Fruit fly (Drosophila melanogaster) whole organism, embryonic: ENCODE data around the gene ND-18.

ENCODE experiments used
- Ada2b ChIP-seq: fragments of 200-800 bp; sonication (Bioruptor generic); IDR thresholded peaks from 2 replicates; pipeline ENCODE4 v1.3.6; 2022; ENCODE audit warnings: missing biosample characterization, missing genetic modification characterization
- Adf1 ChIP-seq: fragments of 200-800 bp; sonication (Bioruptor generic); IDR thresholded peaks from 2 replicates; pipeline ENCODE4 v1.3.6; 2022; ENCODE audit warnings: missing biosample characterization, missing genetic modification characterization
- Atf6 ChIP-seq: fragments of 200-800 bp; sonication (Bioruptor generic); IDR thresholded peaks from 2 replicates; pipeline ENCODE4 v1.3.6; 2022; ENCODE audit warnings: missing biosample characterization, missing genetic modification characterization
- B-H1 ChIP-seq: fragments of 200-800 bp; sonication (Bioruptor generic); IDR thresholded peaks from 3 replicates; pipeline ENCODE4 v1.3.6; 2022; ENCODE audit warnings: missing biosample characterization, missing genetic modification characterization
- BEAF-32 ChIP-seq: fragments of 200-800 bp; sonication (Bioruptor generic); optimal IDR thresholded peaks from 3 replicates; lab custom pipeline; 2017; ENCODE audit warnings: missing biosample characterization, missing genetic modification characterization, mild to moderate bottlenecking, moderate library complexity, missing genetic modification reagents
- Bgb ChIP-seq: fragments of 200-800 bp; sonication (Bioruptor generic); IDR thresholded peaks from 2 replicates; pipeline ENCODE4 v1.3.6; 2022; ENCODE audit warnings: missing biosample characterization, missing genetic modification characterization; ENCODE audit not compliant: partially characterized antibody
- Blimp-1 ChIP-seq: fragments of 200-800 bp; sonication (Bioruptor generic); optimal IDR thresholded peaks from 3 replicates; lab custom pipeline; 2018; ENCODE audit warnings: missing biosample characterization, missing genetic modification characterization, mild to moderate bottlenecking, moderate library complexity, missing genetic modification reagents
- CG10147 ChIP-seq: fragments of 200-800 bp; sonication (Bioruptor generic); optimal IDR thresholded peaks from 2 replicates; lab custom pipeline; 2019; ENCODE audit warnings: missing biosample characterization, mild to moderate bottlenecking, missing genetic modification characterization, moderate library complexity
- CG10274 ChIP-seq: fragments of 200-800 bp; sonication (Bioruptor generic); optimal IDR thresholded peaks from 3 replicates; lab custom pipeline; 2017; ENCODE audit warnings: missing biosample characterization, mild to moderate bottlenecking, missing genetic modification characterization
- CG10366 ChIP-seq: fragments of 200-800 bp; sonication (Bioruptor generic); IDR thresholded peaks from 2 replicates; pipeline ENCODE4 v1.3.6; 2022; ENCODE audit warnings: missing biosample characterization, missing genetic modification characterization
- CG12744 ChIP-seq: fragments of 200-800 bp; sonication (Bioruptor generic); optimal IDR thresholded peaks from 2 replicates; lab custom pipeline; 2016; ENCODE audit warnings: missing biosample characterization, missing genetic modification characterization
- CG14014 ChIP-seq: fragments of 200-800 bp; sonication (Bioruptor generic); IDR thresholded peaks from 2 replicates; pipeline ENCODE4 v1.3.6; 2022; ENCODE audit warnings: missing biosample characterization, missing genetic modification characterization
- CG1602 ChIP-seq: fragments of 200-800 bp; sonication (Bioruptor generic); optimal IDR thresholded peaks from 3 replicates; lab custom pipeline; 2016; ENCODE audit warnings: missing biosample characterization, missing genetic modification characterization
- CG17186 ChIP-seq: fragments of 200-800 bp; sonication (Bioruptor generic); optimal IDR thresholded peaks from 3 replicates; lab custom pipeline; 2017; ENCODE audit warnings: missing biosample characterization, missing genetic modification reagents, missing genetic modification characterization
- CG2889 ChIP-seq: fragments of 200-800 bp; sonication (Bioruptor generic); IDR thresholded peaks from 3 replicates; pipeline ENCODE4 v1.3.6; 2022; ENCODE audit warnings: missing biosample characterization, missing genetic modification characterization
- CG32767 ChIP-seq: fragments of 200-800 bp; sonication (Bioruptor generic); IDR thresholded peaks from 2 replicates; pipeline ENCODE4 v1.3.6; 2022; ENCODE audit warnings: missing biosample characterization, missing genetic modification characterization
- CG3407 ChIP-seq: fragments of 200-800 bp; sonication (Bioruptor generic); optimal IDR thresholded peaks from 2 replicates; lab custom pipeline; 2018; ENCODE audit warnings: missing biosample characterization, mild to moderate bottlenecking, missing genetic modification characterization
- CG7987 ChIP-seq: fragments of 200-800 bp; sonication (Bioruptor generic); optimal IDR thresholded peaks from 2 replicates; lab custom pipeline; 2018; ENCODE audit warnings: missing biosample characterization, mild to moderate bottlenecking, missing genetic modification characterization, moderate library complexity
- CG8089 ChIP-seq: fragments of 200-800 bp; sonication (Bioruptor generic); optimal IDR thresholded peaks from 3 replicates; lab custom pipeline; 2016; ENCODE audit warnings: missing biosample characterization, missing genetic modification characterization
- CG9932 ChIP-seq: fragments of 200-800 bp; sonication (Bioruptor generic); IDR thresholded peaks from 2 replicates; pipeline ENCODE4 v1.3.6; 2022; ENCODE audit warnings: missing biosample characterization, missing genetic modification characterization
- CHES-1-like ChIP-seq: fragments of 200-800 bp; sonication (Bioruptor generic); optimal IDR thresholded peaks from 2 replicates; lab custom pipeline; 2016; ENCODE audit warnings: missing biosample characterization, missing genetic modification characterization
- E2f2 ChIP-seq: fragments of 200-800 bp; sonication (Bioruptor generic); IDR thresholded peaks from 2 replicates; pipeline ENCODE4 v1.3.6; 2022; ENCODE audit warnings: missing biosample characterization, missing genetic modification characterization
- Elba2 ChIP-seq: fragments of 200-800 bp; sonication (Bioruptor generic); optimal IDR thresholded peaks from 3 replicates; lab custom pipeline; 2016; ENCODE audit warnings: missing biosample characterization, missing genetic modification characterization
- Gug ChIP-seq: fragments of 200-800 bp; sonication (Bioruptor generic); IDR thresholded peaks from 4 replicates; pipeline ENCODE4 v1.3.6; 2022; ENCODE audit warnings: missing biosample characterization, missing genetic modification characterization
- Hr39 ChIP-seq: fragments of >200 bp; optimal IDR thresholded peaks from 2 replicates; lab custom pipeline; 2017
- Pdp1 ChIP-seq, 2 experiments: fragments of 200-800 bp; sonication (Bioruptor generic); optimal IDR thresholded peaks; 3 replicates each; lab custom pipeline; 2016; ENCODE audit warnings: missing biosample characterization in 2 of 2, missing genetic modification characterization in 2 of 2, mild to moderate bottlenecking in 1 of 2, moderate library complexity in 1 of 2
- Sin3A ChIP-seq: fragments of >200 bp; optimal IDR thresholded peaks from 2 replicates; lab custom pipeline; 2018
- Ssrp ChIP-seq: fragments of 200-800 bp; sonication (Bioruptor generic); optimal IDR thresholded peaks from 2 replicates; lab custom pipeline; 2018; ENCODE audit warnings: missing biosample characterization, mild to moderate bottlenecking, missing genetic modification characterization, moderate library complexity
- Trl ChIP-seq, 3 experiments: fragments of >200 bp in 2 of 3; fragments of 200-800 bp in 1 of 3; sonication (Bioruptor generic) in 1 of 3; optimal IDR thresholded peaks; 2 replicates in 1 of 3; 3 replicates in 2 of 3; lab custom pipeline; 2016 to 2017; ENCODE audit warnings: missing biosample characterization in 1 of 3, missing genetic modification characterization in 1 of 3
- btn ChIP-seq: fragments of 200-800 bp; sonication (Bioruptor generic); optimal IDR thresholded peaks from 2 replicates; lab custom pipeline; 2016; ENCODE audit warnings: missing biosample characterization, missing genetic modification characterization
- caup ChIP-seq: fragments of 200-800 bp; sonication (Bioruptor generic); optimal IDR thresholded peaks from 3 replicates; lab custom pipeline; 2017; ENCODE audit warnings: missing biosample characterization, mild to moderate bottlenecking, missing genetic modification characterization, moderate library complexity; ENCODE audit not compliant: severe bottlenecking
- dimm ChIP-seq: fragments of 200-800 bp; sonication (Bioruptor generic); IDR thresholded peaks from 2 replicates; pipeline ENCODE4 v1.3.6; 2022; ENCODE audit warnings: missing biosample characterization, missing genetic modification characterization
- exex ChIP-seq: fragments of 200-800 bp; sonication (Bioruptor generic); optimal IDR thresholded peaks from 4 replicates; lab custom pipeline; 2018; ENCODE audit warnings: missing biosample characterization, mild to moderate bottlenecking, missing genetic modification characterization, moderate library complexity
- fd96Cb ChIP-seq: fragments of 200-800 bp; sonication (Bioruptor generic); optimal IDR thresholded peaks from 2 replicates; lab custom pipeline; 2018; ENCODE audit warnings: missing biosample characterization, mild to moderate bottlenecking, missing genetic modification characterization, moderate library complexity
- gem ChIP-seq: fragments of 200-800 bp; sonication (Bioruptor generic); optimal IDR thresholded peaks from 2 replicates; lab custom pipeline; 2019; ENCODE audit warnings: missing biosample characterization, mild to moderate bottlenecking, missing genetic modification characterization, moderate library complexity
- hbn ChIP-seq: fragments of 200-800 bp; sonication (Bioruptor generic); IDR thresholded peaks from 2 replicates; pipeline ENCODE4 v1.3.6; 2022; ENCODE audit warnings: missing biosample characterization, missing genetic modification characterization; ENCODE audit not compliant: partially characterized antibody
- pan ChIP-seq, 4 experiments: fragments of >200 bp in 3 of 4; fragments of 200-800 bp in 1 of 4; sonication (Bioruptor generic) in 1 of 4; optimal IDR thresholded peaks in 3 of 4; IDR thresholded peaks in 1 of 4; 2 replicates each; pipeline versions ENCODE4 v1.3.6 to Lab custom; 2017 to 2022; ENCODE audit warnings: missing biosample characterization in 2 of 4, missing genetic modification characterization in 2 of 4, mixed read lengths in 1 of 4
- ranshi ChIP-seq: fragments of 200-800 bp; sonication (Bioruptor generic); IDR thresholded peaks from 2 replicates; pipeline ENCODE4 v1.3.6; 2022; ENCODE audit warnings: missing biosample characterization, missing genetic modification characterization
- slp2 ChIP-seq: fragments of 200-800 bp; sonication (Bioruptor generic); optimal IDR thresholded peaks from 2 replicates; lab custom pipeline; 2016; ENCODE audit warnings: missing biosample characterization, missing genetic modification characterization
- sqz ChIP-seq: fragments of 200-800 bp; sonication (Bioruptor generic); optimal IDR thresholded peaks from 3 replicates; lab custom pipeline; 2018; ENCODE audit warnings: missing biosample characterization, mild to moderate bottlenecking, missing genetic modification characterization
- stc ChIP-seq: fragments of 200-800 bp; sonication (Bioruptor generic); IDR thresholded peaks from 2 replicates; pipeline ENCODE4 v1.3.6; 2022; ENCODE audit warnings: missing biosample characterization, missing genetic modification characterization
- tgo ChIP-seq: fragments of 200-800 bp; sonication (Bioruptor generic); IDR thresholded peaks from 3 replicates; pipeline ENCODE4 v1.3.6; 2022; ENCODE audit warnings: missing biosample characterization, missing genetic modification characterization
- tin ChIP-seq: fragments of 200-800 bp; sonication (Bioruptor generic); optimal IDR thresholded peaks from 3 replicates; lab custom pipeline; 2016; ENCODE audit warnings: missing biosample characterization, missing genetic modification characterization
- trem ChIP-seq: fragments of 200-800 bp; optimal IDR thresholded peaks from 3 replicates; lab custom pipeline; 2019; ENCODE audit warnings: missing biosample characterization, mild to moderate bottlenecking, missing genetic modification characterization, moderate library complexity
- tx ChIP-seq: fragments of 200-800 bp; sonication (Bioruptor generic); optimal IDR thresholded peaks from 2 replicates; lab custom pipeline; 2016; ENCODE audit warnings: missing biosample characterization, missing genetic modification characterization
- usp ChIP-seq: fragments of >200 bp; optimal IDR thresholded peaks from 2 replicates; lab custom pipeline; 2017; ENCODE audit warnings: missing biosample characterization, missing genetic modification characterization
- zfh1 ChIP-seq: fragments of 200-800 bp; sonication (Bioruptor generic); IDR thresholded peaks from 3 replicates; pipeline ENCODE4 v1.3.6; 2022; ENCODE audit warnings: missing biosample characterization, missing genetic modification characterization
- zfh2 ChIP-seq: fragments of 200-800 bp; sonication (Bioruptor generic); optimal IDR thresholded peaks from 2 replicates; lab custom pipeline; 2016; ENCODE audit warnings: missing biosample characterization, missing genetic modification characterization

The ND-18 gene

DNA sequence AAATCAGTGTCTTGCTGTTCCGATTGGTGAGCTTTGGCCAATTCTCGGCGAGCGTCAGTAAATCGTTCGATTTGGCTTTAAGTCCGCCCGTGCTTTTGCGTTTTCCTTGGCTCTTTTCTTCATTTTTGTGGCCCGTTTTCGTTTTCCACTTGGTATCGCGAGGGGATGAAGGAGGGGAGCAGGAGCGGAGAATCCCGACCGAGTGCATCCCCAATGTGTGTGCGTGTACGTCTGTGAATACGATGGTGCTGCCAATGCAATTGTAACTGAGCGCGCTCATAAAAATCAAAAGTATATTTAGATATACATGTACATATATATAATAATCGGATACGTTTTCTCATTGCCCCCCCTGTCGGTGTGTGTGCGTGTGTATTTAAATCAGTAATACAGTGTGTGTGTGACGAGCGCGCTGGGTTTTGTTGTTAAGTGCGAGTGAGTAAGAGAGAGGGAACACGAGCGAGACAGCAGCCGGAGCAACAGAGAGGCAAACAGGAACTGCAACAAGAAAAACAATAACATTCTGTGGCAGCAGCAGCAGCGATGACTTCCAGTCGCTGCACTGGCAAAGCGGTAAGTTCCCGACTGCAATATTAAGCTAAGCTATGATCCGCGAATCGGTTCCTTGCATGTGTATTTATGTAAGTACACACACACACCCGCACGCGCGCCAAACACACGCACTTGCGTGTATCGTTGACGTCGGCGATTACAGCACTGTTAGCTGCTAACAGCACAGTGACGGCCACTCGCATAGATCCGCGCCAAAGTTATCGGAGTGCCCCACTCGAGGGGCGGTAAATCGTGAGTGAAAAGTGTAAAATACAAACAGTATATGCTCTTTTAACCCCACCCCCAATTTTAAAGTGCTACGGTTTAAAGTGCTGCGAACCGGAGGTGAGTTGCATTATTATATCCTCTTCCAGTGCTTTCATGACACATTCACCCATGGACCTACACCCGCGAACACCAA lies 3.7 kb downstream of the ND-18 start (continued):
- TF ChIP-seq caup (GFP tag; lab: Kevin White, UChicago) (peak; percentile 75), CG9932 (GFP tag; lab: Robert Waterston, UW) (peak; percentile 67), sqz (no peak), slp2 (GFP tag; lab: Kevin White, UChicago) (peak; percentile 35), zfh1 (GFP tag; lab: Robert Waterston, UW) (peak; percentile 57; the same call in 2 of the 3 replicates), exex (tag; lab: Kevin White, UChicago) (no peak), stc (peak; percentile 52), CG10366 (GFP tag; lab: Robert Waterston, UW) (peak; percentile 42), CG3407 (GFP tag; lab: Kevin White, UChicago) (no peak), CG14014 (GFP tag; lab: Robert Waterston, UW) (peak; percentile 75), usp (no peak), Trl (optimal IDR thresholded peaks at IDR 0.05; lab: Kevin White, UChicago) (no peak), Trl (GFP tag; optimal IDR thresholded peaks at IDR 0.05; lab: Kevin White, UChicago) (peak; percentile 48), CG2889 (GFP tag; lab: Robert Waterston, UW) (0 out of 3 replicates have a peak, but pooled peaks have one; percentile 23), CG10147 (GFP tag; lab: Kevin White, UChicago) (peak; percentile 9), B-H1 (GFP tag; lab: Robert Waterston, UW) (peak; percentile 23; the same call in 1 of the 3 replicates), CG10274 (GFP tag; lab: Kevin White, UChicago) (peak; percentile 37), btn (GFP tag; lab: Kevin White, UChicago) (peak; percentile 3), E2f2 (GFP tag; lab: Robert Waterston, UW) (peak; percentile 44), CG1602 (GFP tag; lab: Kevin White, UChicago) (peak; percentile 19), Ada2b (GFP tag; lab: Robert Waterston, UW) (peak; percentile 57; the same call in 1 of the 2 replicates), CHES-1-like (GFP tag; lab: Kevin White, UChicago) (peak; percentile 63), CG8089 (GFP tag; lab: Kevin White, UChicago) (peak; percentile 41), zfh2 (peak; percentile 63), tgo (GFP tag; lab: Robert Waterston, UW) (peak; percentile 53; the same call in 2 of the 3 replicates), Gug (peak; percentile 45; the same call in 2 of the 4 replicates), trem (tag; lab: Kevin White, UChicago) (no peak), Hr39 (lab: Kevin White, UChicago) (no peak), tin (GFP tag; lab: Kevin White, UChicago) (peak; percentile 40), CG32767 (GFP tag; lab: Robert Waterston, UW) (no peak), Sin3A (lab: Kevin White, UChicago) (no peak), hbn (GFP tag; lab: Robert Waterston, UW) (no peak), fd96Cb (tag; lab: Kevin White, UChicago) (peak; percentile 58), Adf1 (peak; percentile 29; the same call in 1 of the 2 replicates), CG12744 (GFP tag; lab: Kevin White, UChicago) (peak; percentile 25), BEAF-32 (no peak), CG7987 (GFP tag; lab: Kevin White, UChicago) (no peak), ranshi (GFP tag; lab: Robert Waterston, UW) (peak; percentile 63; the same call in 1 of the 2 replicates), Ssrp (tag; lab: Kevin White, UChicago) (peak; percentile 50), pan (optimal IDR thresholded peaks at IDR 0.05; lab: Kevin White, UChicago) (no peak), pan (GFP tag; optimal IDR thresholded peaks at IDR 0.05 in 1 of 2, IDR thresholded peaks at IDR 0.05 in 1 of 2) (peak in 1 of 2 experiments; percentile 62), CG17186 (GFP tag; lab: Kevin White, UChicago) (no peak), Pdp1 (GFP tag; optimal IDR thresholded peaks at IDR 0.05; lab: Kevin White, UChicago) (peak; percentile 56 to 71), Bgb (GFP tag; lab: Robert Waterston, UW) (no peak), tx (peak; percentile 34), Atf6 (GFP tag; lab: Robert Waterston, UW) (peak; percentile 71), Elba2 (GFP tag; lab: Kevin White, UChicago) (no peak), dimm (GFP tag; lab: Robert Waterston, UW) (no peak), Blimp-1 (GFP tag; lab: Kevin White, UChicago) (peak; percentile 38), gem (peak; percentile 73)
